Fruit fly (Drosophila melanogaster): ENCODE measurements around the gene Ets65A.

Gene Ets65A

DNA sequence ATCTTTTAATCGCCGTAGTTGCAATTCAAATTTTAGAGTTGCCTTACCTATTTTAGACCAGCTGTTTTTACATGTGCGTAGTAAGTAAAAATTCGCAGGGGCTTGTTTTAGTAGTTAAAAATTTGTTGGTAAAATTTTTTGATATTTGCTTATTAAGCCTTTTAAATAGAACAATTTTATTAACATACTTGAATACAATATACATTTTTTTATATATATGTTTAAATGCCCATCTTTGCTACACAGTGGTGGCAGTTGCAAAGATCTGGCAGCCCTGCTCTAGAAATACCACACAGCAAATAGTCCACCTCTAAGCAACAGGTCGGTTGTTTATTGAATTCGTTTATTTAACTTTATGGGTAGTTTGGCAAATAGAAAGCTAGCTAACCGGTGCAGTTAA lies 2.7 kb upstream of the Ets65A start, which contains the start of the genes CG10467 and loj (continued):
- peak; percentile 98 for TF ChIP-seq CG34422 (GFP tag; IDR thresholded peaks at IDR 0.05)
- TF ChIP-seq seq (GFP tag; IDR thresholded peaks at IDR 0.05) = peak; percentile 86
- peak; percentile 86 for TF ChIP-seq CG18011 (GFP tag; optimal IDR thresholded peaks at IDR 0.05)
- peak; percentile 98 for TF ChIP-seq CG12942 (GFP tag; optimal IDR thresholded peaks at IDR 0.05)
- TF ChIP-seq CG10147 (GFP tag; optimal IDR thresholded peaks at IDR 0.05) = peak; percentile 92
- TF ChIP-seq sob (GFP tag; IDR thresholded peaks at IDR 0.05) = peak; percentile 98
- TF ChIP-seq sd (tag; optimal IDR thresholded peaks at IDR 0.05) = peak; percentile 90
- peak; percentile 95 for TF ChIP-seq CG30431 (GFP tag; optimal IDR thresholded peaks at IDR 0.05)
- TF ChIP-seq fd3F (GFP tag; optimal IDR thresholded peaks at IDR 0.05) = peak; percentile 96
- peak; percentile 74 for TF ChIP-seq CG1647 (GFP tag; optimal IDR thresholded peaks at IDR 0.05)
- TF ChIP-seq inv (GFP tag; IDR thresholded peaks at IDR 0.05; ENCODE audit: partially characterized antibody) = peak; percentile 64
- peak; percentile 47; the same call in 1 of the 2 replicates for TF ChIP-seq crol (GFP tag; IDR thresholded peaks at IDR 0.05)
- peak; percentile 81 for TF ChIP-seq CG8944 (GFP tag; optimal IDR thresholded peaks at IDR 0.05)
- TF ChIP-seq mirr (GFP tag; optimal IDR thresholded peaks at IDR 0.05) = peak; percentile 53
- peak; percentile 88 for TF ChIP-seq gcm (GFP tag; optimal IDR thresholded peaks at IDR 0.05)
- peak; percentile 93 for TF ChIP-seq rib (GFP tag; IDR thresholded peaks at IDR 0.05)
- peak; percentile 81 for TF ChIP-seq CG17568 (GFP tag; optimal IDR thresholded peaks at IDR 0.05)
- peak; percentile 93 for TF ChIP-seq CG15601 (tag; optimal IDR thresholded peaks at IDR 0.05)
- peak; percentile 37 for TF ChIP-seq gcm2 (GFP tag; optimal IDR thresholded peaks at IDR 0.05)
- TF ChIP-seq Optix (GFP tag; IDR thresholded peaks at IDR 0.05) = peak; percentile 88
- peak; percentile 71; the same call in 1 of the 2 replicates for TF ChIP-seq sim (GFP tag; IDR thresholded peaks at IDR 0.05)
- peak; percentile 97 for TF ChIP-seq Sox102F (GFP tag; optimal IDR thresholded peaks at IDR 0.05)
- peak; percentile 83 for TF ChIP-seq CG6654 (GFP tag; optimal IDR thresholded peaks at IDR 0.05)
- TF ChIP-seq CG17802 (tag; optimal IDR thresholded peaks at IDR 0.05) = peak; percentile 84
- TF ChIP-seq Hand (GFP tag; optimal IDR thresholded peaks at IDR 0.05) = peak; percentile 61
- no peak for TF ChIP-seq usp (GFP tag; optimal IDR thresholded peaks at IDR 0.05)
- TF ChIP-seq CG10959 (GFP tag; IDR thresholded peaks at IDR 0.05) = peak; percentile 94
- TF ChIP-seq ro (GFP tag; IDR thresholded peaks at IDR 0.05) = peak; percentile 91
- TF ChIP-seq bsh (GFP tag; optimal IDR thresholded peaks at IDR 0.05) = peak in 1 of 2 experiments; percentile 97
- TF ChIP-seq odd (GFP tag; optimal IDR thresholded peaks at IDR 0.05) = peak; percentile 76
- TF ChIP-seq CG15073 (GFP tag; optimal IDR thresholded peaks at IDR 0.05) = peak; percentile 93
- peak; percentile 93 for TF ChIP-seq danr (GFP tag; IDR thresholded peaks at IDR 0.05)
- peak; percentile 2 for TF ChIP-seq pb (GFP tag; optimal IDR thresholded peaks at IDR 0.05)
- peak; percentile 28 for TF ChIP-seq Mes4 (GFP tag; optimal IDR thresholded peaks at IDR 0.05)
- peak; percentile 86 for TF ChIP-seq CG3838 (GFP tag; optimal IDR thresholded peaks at IDR 0.05)
- peak; percentile 34 for TF ChIP-seq repo (GFP tag; optimal IDR thresholded peaks at IDR 0.05)
- peak; percentile 93 for TF ChIP-seq CG18619 (GFP tag; optimal IDR thresholded peaks at IDR 0.05)
- peak; percentile 91 for TF ChIP-seq Sry-δ (GFP tag; optimal IDR thresholded peaks at IDR 0.05)
- TF ChIP-seq sima (GFP tag; optimal IDR thresholded peaks at IDR 0.05) = no peak
- TF ChIP-seq CG31388 (GFP tag; optimal IDR thresholded peaks at IDR 0.05) = peak; percentile 93
- TF ChIP-seq fru (optimal IDR thresholded peaks at IDR 0.05) = no peak
- TF ChIP-seq CG9797 (GFP tag; optimal IDR thresholded peaks at IDR 0.05) = peak; percentile 47
- peak; percentile 75 for TF ChIP-seq lbe (GFP tag; optimal IDR thresholded peaks at IDR 0.05)
- TF ChIP-seq lab (GFP tag; optimal IDR thresholded peaks at IDR 0.05) = peak; percentile 94
- TF ChIP-seq sens (GFP tag) = peak; percentile 97
- peak; percentile 86 for TF ChIP-seq HLH54F (GFP tag; optimal IDR thresholded peaks at IDR 0.05)
- TF ChIP-seq toy (GFP tag; IDR thresholded peaks at IDR 0.05) = peak; percentile 90
- peak; percentile 67 for TF ChIP-seq grn (GFP tag; optimal IDR thresholded peaks at IDR 0.05)
- TF ChIP-seq CG1832 (GFP tag; optimal IDR thresholded peaks at IDR 0.05) = no peak
- peak; percentile 93 for TF ChIP-seq wdn (GFP tag; IDR thresholded peaks at IDR 0.05)
- peak; percentile 88 for TF ChIP-seq CG16779 (GFP tag; IDR thresholded peaks at IDR 0.05)
- TF ChIP-seq CG32772 (GFP tag; IDR thresholded peaks at IDR 0.05) = peak; percentile 98
